Fruit fly (Drosophila melanogaster) whole organism, embryonic: ENCODE data around the gene Prat2.

Experiments used
- BEAF-32 ChIP-seq: fragments of 200-800 bp; sonication (Bioruptor generic); optimal IDR thresholded peaks from 3 replicates; lab custom pipeline; 2017; ENCODE audit warnings: missing biosample characterization, missing genetic modification characterization, mild to moderate bottlenecking, moderate library complexity, missing genetic modification reagents
- Blimp-1 ChIP-seq: fragments of 200-800 bp; sonication (Bioruptor generic); optimal IDR thresholded peaks from 3 replicates; lab custom pipeline; 2018; ENCODE audit warnings: missing biosample characterization, missing genetic modification characterization, mild to moderate bottlenecking, moderate library complexity, missing genetic modification reagents
- CG1024 ChIP-seq: fragments of 200-800 bp; sonication (Bioruptor generic); IDR thresholded peaks from 2 replicates; pipeline ENCODE4 v1.3.6; 2022; ENCODE audit warnings: missing biosample characterization, missing genetic modification characterization
- CG10321 ChIP-seq: fragments of 200-800 bp; sonication (Bioruptor generic); IDR thresholded peaks from 2 replicates; pipeline ENCODE4 v1.3.6; 2022; ENCODE audit warnings: missing biosample characterization, missing genetic modification characterization
- CG11504 ChIP-seq: fragments of 200-800 bp; sonication (Bioruptor generic); optimal IDR thresholded peaks from 3 replicates; lab custom pipeline; 2019; ENCODE audit warnings: missing biosample characterization, mild to moderate bottlenecking, missing genetic modification characterization, moderate library complexity
- CG13287 ChIP-seq: fragments of 200-800 bp; sonication (Bioruptor generic); IDR thresholded peaks from 2 replicates; pipeline ENCODE4 v1.3.6; 2022; ENCODE audit warnings: missing biosample characterization, missing genetic modification characterization; ENCODE audit not compliant: partially characterized antibody
- CG17568 ChIP-seq: fragments of 200-800 bp; sonication (Bioruptor generic); optimal IDR thresholded peaks from 2 replicates; lab custom pipeline; 2018; ENCODE audit warnings: missing biosample characterization, mild to moderate bottlenecking, missing genetic modification characterization, moderate library complexity
- CG18764 ChIP-seq: fragments of 200-800 bp; sonication (Bioruptor generic); optimal IDR thresholded peaks from 3 replicates; lab custom pipeline; 2016; ENCODE audit warnings: missing biosample characterization, missing genetic modification characterization
- CG2129 ChIP-seq: fragments of 200-800 bp; sonication (Bioruptor generic); IDR thresholded peaks from 2 replicates; pipeline ENCODE4 v1.3.6; 2022; ENCODE audit warnings: missing biosample characterization, missing genetic modification characterization; ENCODE audit not compliant: partially characterized antibody
- CG31441 ChIP-seq: fragments of 200-800 bp; sonication (Bioruptor generic); IDR thresholded peaks from 2 replicates; pipeline ENCODE4 v1.3.6; 2022; ENCODE audit warnings: missing biosample characterization, missing genetic modification characterization
- CG3726 ChIP-seq: fragments of 200-800 bp; sonication (Bioruptor generic); IDR thresholded peaks from 3 replicates; pipeline ENCODE4, ENCODE4 v1.3.6; 2022; ENCODE audit warnings: missing biosample characterization, missing genetic modification characterization
- CG4617 ChIP-seq: fragments of 200-800 bp; sonication (Bioruptor generic); optimal IDR thresholded peaks from 3 replicates; lab custom pipeline; 2016; ENCODE audit warnings: missing biosample characterization, missing genetic modification characterization, borderline replicate concordance
- CG4730 ChIP-seq: fragments of 200-800 bp; sonication (Bioruptor generic); IDR thresholded peaks from 2 replicates; pipeline ENCODE4 v1.3.6; 2022; ENCODE audit warnings: missing biosample characterization, missing genetic modification characterization
- CG4820 ChIP-seq: fragments of 200-800 bp; sonication (Bioruptor generic); optimal IDR thresholded peaks from 3 replicates; lab custom pipeline; 2016; ENCODE audit warnings: missing biosample characterization, missing genetic modification characterization
- CG5953 ChIP-seq: fragments of 200-800 bp; sonication (Bioruptor generic); IDR thresholded peaks from 2 replicates; pipeline ENCODE4 v1.3.6; 2022; ENCODE audit warnings: missing biosample characterization, missing genetic modification characterization
- CG6813 ChIP-seq: fragments of 200-800 bp; sonication (Bioruptor generic); optimal IDR thresholded peaks from 2 replicates; lab custom pipeline; 2017; ENCODE audit warnings: missing biosample characterization, missing genetic modification characterization, mild to moderate bottlenecking, moderate library complexity, missing genetic modification reagents
- CG6854 ChIP-seq: fragments of 200-800 bp; sonication (Bioruptor generic); optimal IDR thresholded peaks from 3 replicates; lab custom pipeline; 2017; ENCODE audit warnings: missing biosample characterization, mild to moderate bottlenecking, missing genetic modification characterization
- CG8765 ChIP-seq: fragments of 200-800 bp; sonication (Bioruptor generic); IDR thresholded peaks from 2 replicates; pipeline ENCODE4 v1.3.6; 2022; ENCODE audit warnings: missing biosample characterization, missing genetic modification characterization
- CoRest ChIP-seq: fragments of 200-800 bp; sonication (Bioruptor generic); optimal IDR thresholded peaks from 3 replicates; lab custom pipeline; 2018; ENCODE audit warnings: missing biosample characterization, mild to moderate bottlenecking, missing genetic modification characterization, moderate library complexity
- Dbx ChIP-seq: fragments of 200-800 bp; sonication (Bioruptor generic); IDR thresholded peaks from 3 replicates; pipeline ENCODE4 v1.3.6; 2022; ENCODE audit warnings: missing biosample characterization, missing genetic modification characterization
- Dek ChIP-seq: fragments of 200-800 bp; sonication (Bioruptor generic); optimal IDR thresholded peaks from 3 replicates; lab custom pipeline; 2019; ENCODE audit warnings: missing biosample characterization, mild to moderate bottlenecking, missing genetic modification characterization, moderate library complexity
- Dfd ChIP-seq, 2 experiments: fragments of >200 bp; optimal IDR thresholded peaks; 2 replicates each; lab custom pipeline; 2017; ENCODE audit warnings: missing biosample characterization in 2 of 2, missing genetic modification characterization in 2 of 2
- Dp ChIP-seq: fragments of 200-800 bp; sonication (Bioruptor generic); optimal IDR thresholded peaks from 2 replicates; lab custom pipeline; 2018; ENCODE audit warnings: missing biosample characterization, mild to moderate bottlenecking, missing genetic modification characterization, moderate library complexity
- Jarid2 ChIP-seq: fragments of 200-800 bp; sonication (Bioruptor generic); optimal IDR thresholded peaks from 3 replicates; lab custom pipeline; 2017; ENCODE audit warnings: mild to moderate bottlenecking, missing biosample characterization, missing genetic modification reagents, missing genetic modification characterization
- Mes4 ChIP-seq: fragments of 200-800 bp; sonication (Bioruptor generic); optimal IDR thresholded peaks from 2 replicates; lab custom pipeline; 2016; ENCODE audit warnings: missing biosample characterization, missing genetic modification characterization
- Myb ChIP-seq: fragments of 200-800 bp; sonication (Bioruptor generic); optimal IDR thresholded peaks from 2 replicates; lab custom pipeline; 2016; ENCODE audit warnings: missing biosample characterization, missing genetic modification characterization
- NC2α ChIP-seq: fragments of 200-800 bp; sonication (Bioruptor generic); optimal IDR thresholded peaks from 2 replicates; lab custom pipeline; 2016; ENCODE audit warnings: missing biosample characterization, missing genetic modification characterization
- Trl ChIP-seq, 3 experiments: fragments of >200 bp in 2 of 3; fragments of 200-800 bp in 1 of 3; sonication (Bioruptor generic) in 1 of 3; optimal IDR thresholded peaks; 2 replicates in 1 of 3; 3 replicates in 2 of 3; lab custom pipeline; 2016 to 2017; ENCODE audit warnings: missing biosample characterization in 1 of 3, missing genetic modification characterization in 1 of 3
- ase ChIP-seq: fragments of 200-800 bp; sonication (Bioruptor generic); IDR thresholded peaks from 3 replicates; pipeline ENCODE4 v1.3.6; 2022; ENCODE audit warnings: missing biosample characterization, missing genetic modification characterization
- bbx ChIP-seq: fragments of 200-800 bp; sonication (Bioruptor generic); IDR thresholded peaks from 2 replicates; pipeline ENCODE4 v1.3.6; 2022; ENCODE audit warnings: missing biosample characterization, missing genetic modification characterization; ENCODE audit not compliant: partially characterized antibody
- dysf ChIP-seq: fragments of 200-800 bp; sonication (Bioruptor generic); IDR thresholded peaks from 3 replicates; pipeline ENCODE4 v1.3.6; 2022; ENCODE audit warnings: missing biosample characterization, missing genetic modification characterization
- en ChIP-seq: fragments of 200-800 bp; sonication (Bioruptor generic); optimal IDR thresholded peaks from 2 replicates; lab custom pipeline; 2016; ENCODE audit warnings: missing biosample characterization, missing genetic modification characterization
- eyg ChIP-seq: fragments of 200-800 bp; sonication (Bioruptor generic); optimal IDR thresholded peaks from 3 replicates; lab custom pipeline; 2016; ENCODE audit warnings: missing biosample characterization, missing genetic modification characterization
- grau ChIP-seq: fragments of 200-800 bp; optimal IDR thresholded peaks from 3 replicates; lab custom pipeline; 2019; ENCODE audit warnings: missing biosample characterization, mild to moderate bottlenecking, missing genetic modification characterization, moderate library complexity
- grn ChIP-seq: fragments of 200-800 bp; sonication (Bioruptor generic); optimal IDR thresholded peaks from 3 replicates; lab custom pipeline; 2017; ENCODE audit warnings: missing biosample characterization, missing genetic modification characterization
- gt ChIP-seq: fragments of 200-800 bp; sonication (Bioruptor generic); IDR thresholded peaks from 2 replicates; pipeline ENCODE4 v1.3.6; 2022; ENCODE audit warnings: missing biosample characterization, missing genetic modification characterization
- hb ChIP-seq: fragments of 200-800 bp; sonication (Bioruptor generic); IDR thresholded peaks from 3 replicates; pipeline ENCODE4 v1.3.6; 2022; ENCODE audit warnings: missing biosample characterization, missing genetic modification characterization; ENCODE audit not compliant: partially characterized antibody
- jing ChIP-seq: fragments of 200-800 bp; sonication (Bioruptor generic); optimal IDR thresholded peaks from 2 replicates; lab custom pipeline; 2018; ENCODE audit warnings: missing biosample characterization, mild to moderate bottlenecking, missing genetic modification characterization
- knrl ChIP-seq: fragments of 200-800 bp; sonication (Bioruptor generic); IDR thresholded peaks from 3 replicates; pipeline ENCODE4 v1.3.6; 2022; ENCODE audit warnings: missing biosample characterization, missing genetic modification characterization; ENCODE audit not compliant: partially characterized antibody
- lola ChIP-seq, 3 experiments: fragments of >200 bp in 2 of 3; fragments of 200-800 bp in 1 of 3; sonication (Bioruptor generic) in 1 of 3; optimal IDR thresholded peaks; 2 replicates each; lab custom pipeline; 2017 to 2019; ENCODE audit warnings: missing biosample characterization in 3 of 3, missing genetic modification characterization in 3 of 3, mild to moderate bottlenecking in 1 of 3, moderate library complexity in 1 of 3
- nmo ChIP-seq: fragments of 200-800 bp; sonication (Bioruptor generic); optimal IDR thresholded peaks from 2 replicates; lab custom pipeline; 2018; ENCODE audit warnings: missing biosample characterization, mild to moderate bottlenecking, missing genetic modification characterization, moderate library complexity
- odd ChIP-seq: fragments of 200-800 bp; sonication (Bioruptor generic); optimal IDR thresholded peaks from 2 replicates; lab custom pipeline; 2017; ENCODE audit warnings: missing biosample characterization, mild to moderate bottlenecking, missing genetic modification characterization
- pros ChIP-seq: fragments of 200-800 bp; sonication (Bioruptor generic); optimal IDR thresholded peaks from 3 replicates; lab custom pipeline; 2019; ENCODE audit warnings: missing biosample characterization, mild to moderate bottlenecking, missing genetic modification characterization, moderate library complexity
- pzg ChIP-seq: fragments of 200-800 bp; sonication (Bioruptor generic); optimal IDR thresholded peaks from 3 replicates; lab custom pipeline; 2018; ENCODE audit warnings: missing biosample characterization, mild to moderate bottlenecking, missing genetic modification characterization, moderate library complexity
- ro ChIP-seq: fragments of 200-800 bp; sonication (Bioruptor generic); IDR thresholded peaks from 2 replicates; pipeline ENCODE4 v1.3.6; 2022; ENCODE audit warnings: missing biosample characterization, missing genetic modification characterization
- sens-2 ChIP-seq: fragments of 200-800 bp; sonication (Bioruptor generic); IDR thresholded peaks from 2 replicates; pipeline ENCODE4 v1.3.6; 2022; ENCODE audit warnings: missing biosample characterization, missing genetic modification characterization
- sim ChIP-seq: fragments of 200-800 bp; sonication (Bioruptor generic); IDR thresholded peaks from 2 replicates; pipeline ENCODE4 v1.3.6; 2022; ENCODE audit warnings: missing biosample characterization, missing genetic modification characterization
- zf30C ChIP-seq: fragments of 200-800 bp; sonication (Bioruptor generic); optimal IDR thresholded peaks from 3 replicates; lab custom pipeline; 2018; ENCODE audit warnings: missing biosample characterization, mild to moderate bottlenecking, missing genetic modification characterization
- zfh2 ChIP-seq: fragments of 200-800 bp; sonication (Bioruptor generic); optimal IDR thresholded peaks from 2 replicates; lab custom pipeline; 2016; ENCODE audit warnings: missing biosample characterization, missing genetic modification characterization

Prat2 gene

DNA sequence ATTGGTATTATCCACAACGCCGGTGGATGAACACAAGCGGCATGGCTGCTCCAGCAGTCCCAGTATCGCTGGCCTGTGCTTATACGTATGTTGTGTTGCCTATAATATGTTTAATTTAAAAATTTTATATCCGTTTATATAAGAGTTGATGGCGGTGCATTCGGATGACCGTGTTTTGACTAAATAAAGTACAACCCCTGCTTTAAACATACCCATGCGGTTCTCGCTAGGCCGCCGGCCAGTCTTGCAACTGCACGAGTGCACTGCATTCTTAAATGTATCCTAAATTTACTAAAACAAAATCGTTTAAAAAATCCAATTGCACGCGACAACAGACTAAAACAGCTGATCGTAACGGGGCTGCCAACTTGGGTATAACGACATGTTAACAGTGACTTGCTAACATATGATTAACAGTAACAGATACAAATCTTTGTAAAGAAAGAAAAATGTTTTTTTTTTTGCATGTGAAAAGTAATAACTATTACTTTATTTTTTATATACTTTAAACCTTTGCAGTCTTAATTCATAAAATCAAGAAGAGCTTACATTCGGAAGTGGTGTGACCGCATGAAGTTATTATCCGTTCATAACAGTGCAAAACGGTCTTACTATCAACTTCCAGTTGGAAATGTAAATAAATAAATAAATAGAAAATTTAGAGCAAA, 43.2 kb upstream of the Prat2 start, which contains the start of the genes Uqcc1 and Surf1 (continued):
- TF ChIP-seq knrl (GFP tag; lab: Robert Waterston, UW) = no peak
- TF ChIP-seq CG6854 (GFP tag; lab: Kevin White, UChicago) = no peak
- TF ChIP-seq Dbx (GFP tag; lab: Robert Waterston, UW) = no peak
- peak; percentile 35 for TF ChIP-seq pzg (GFP tag; lab: Kevin White, UChicago)
- no peak for TF ChIP-seq CG5953 (GFP tag; lab: Robert Waterston, UW)
- TF ChIP-seq eyg (GFP tag; lab: Kevin White, UChicago) = no peak
- no peak for TF ChIP-seq sim (GFP tag; lab: Robert Waterston, UW)
- TF ChIP-seq CG8765 (GFP tag; lab: Robert Waterston, UW) = no peak
- TF ChIP-seq CG1024 (GFP tag; lab: Robert Waterston, UW) = no peak
- TF ChIP-seq bbx (GFP tag; lab: Robert Waterston, UW) = peak; percentile 68
- no peak for TF ChIP-seq zfh2 (GFP tag; lab: Kevin White, UChicago)
- TF ChIP-seq lola (GFP tag; optimal IDR thresholded peaks at IDR 0.05; lab: Kevin White, UChicago) = no peak
- TF ChIP-seq CG13287 (GFP tag; lab: Robert Waterston, UW) = peak; percentile 18; the same call in 1 of the 2 replicates
- no peak for TF ChIP-seq en (GFP tag; lab: Kevin White, UChicago)
- TF ChIP-seq CG6813 (GFP tag; lab: Kevin White, UChicago) = no peak
- no peak for TF ChIP-seq NC2α (GFP tag; lab: Kevin White, UChicago)
- TF ChIP-seq CG4820 (GFP tag; lab: Kevin White, UChicago) = no peak
- peak; percentile 27 for TF ChIP-seq CG4617
- no peak for TF ChIP-seq ro (GFP tag; lab: Robert Waterston, UW)
- peak; percentile 1 for TF ChIP-seq nmo (GFP tag; lab: Kevin White, UChicago)
- no peak for TF ChIP-seq CoRest (tag; lab: Kevin White, UChicago)
- no peak for TF ChIP-seq Trl (optimal IDR thresholded peaks at IDR 0.05; lab: Kevin White, UChicago)
- TF ChIP-seq Trl (GFP tag; optimal IDR thresholded peaks at IDR 0.05; lab: Kevin White, UChicago) = no peak
- TF ChIP-seq jing (GFP tag; lab: Kevin White, UChicago) = no peak
- peak; percentile 25 for TF ChIP-seq grn (GFP tag; lab: Kevin White, UChicago)
- TF ChIP-seq CG2129 (GFP tag; lab: Robert Waterston, UW) = no peak
- TF ChIP-seq Mes4 = no peak
- no peak for TF ChIP-seq Blimp-1 (GFP tag; lab: Kevin White, UChicago)
- TF ChIP-seq ase (GFP tag; lab: Robert Waterston, UW) = no peak
- no peak for TF ChIP-seq Jarid2
- TF ChIP-seq CG3726 = no peak
- no peak for TF ChIP-seq CG18764
- TF ChIP-seq Myb (GFP tag; lab: Kevin White, UChicago) = no peak
- no peak for TF ChIP-seq CG17568 (GFP tag; lab: Kevin White, UChicago)
- no peak for TF ChIP-seq hb (GFP tag; lab: Robert Waterston, UW)
- TF ChIP-seq CG11504 (tag; lab: Kevin White, UChicago) = no peak
- no peak for TF ChIP-seq gt
- TF ChIP-seq grau = no peak
- TF ChIP-seq Dek (tag; lab: Kevin White, UChicago) = no peak
- no peak for TF ChIP-seq CG10321
- TF ChIP-seq Dfd (GFP tag; optimal IDR thresholded peaks at IDR 0.05; lab: Kevin White, UChicago) = no peak
- no peak for TF ChIP-seq odd (GFP tag; lab: Kevin White, UChicago)
- TF ChIP-seq Dp (GFP tag; lab: Kevin White, UChicago) = peak; percentile 3
- no peak for TF ChIP-seq CG4730
- TF ChIP-seq sens-2 (GFP tag; lab: Robert Waterston, UW) = no peak
- TF ChIP-seq zf30C (GFP tag; lab: Kevin White, UChicago) = no peak
- TF ChIP-seq BEAF-32 (GFP tag; lab: Kevin White, UChicago) = peak; percentile 1
- TF ChIP-seq CG31441 (GFP tag; lab: Robert Waterston, UW) = 0 out of 2 replicates have a peak, but pooled peaks have one; percentile 21
- TF ChIP-seq pros (GFP tag; lab: Kevin White, UChicago) = no peak
- no peak for TF ChIP-seq dysf (GFP tag; lab: Robert Waterston, UW)
